Worm (Caenorhabditis elegans) whole organism, L3 larva: Measurements from ENCODE around the gene polh-1.

Experiments used
- R02D3.7 ChIP-seq: fragments of 150-350 bp; optimal IDR thresholded peaks from 2 replicates; lab custom pipeline; 2014; ENCODE audit warnings: missing biosample characterization, missing genetic modification characterization
- ZK546.5 ChIP-seq: sonication (generic microtip); optimal IDR thresholded peaks from 2 replicates; lab custom pipeline; 2017; ENCODE audit warnings: missing biosample characterization, missing genetic modification characterization
- aly-2 ChIP-seq: fragments of 150-350 bp; optimal IDR thresholded peaks from 2 replicates; lab custom pipeline; 2014; ENCODE audit warnings: missing biosample characterization, missing genetic modification characterization
- ama-1 ChIP-seq: fragments of 150-350 bp; optimal IDR thresholded peaks from 2 replicates; lab custom pipeline; 2018
- ceh-16 ChIP-seq: sonication (generic microtip); optimal IDR thresholded peaks from 2 replicates; lab custom pipeline; 2017; ENCODE audit warnings: missing biosample characterization, missing genetic modification characterization
- ceh-28 ChIP-seq: fragments of 150-350 bp; optimal IDR thresholded peaks from 2 replicates; lab custom pipeline; 2014; ENCODE audit warnings: missing biosample characterization, missing genetic modification reagents, missing genetic modification characterization
- ceh-82 ChIP-seq: fragments of 150-350 bp; optimal IDR thresholded peaks from 2 replicates; lab custom pipeline; 2014; ENCODE audit warnings: missing biosample characterization, missing genetic modification characterization
- ceh-9 ChIP-seq: sonication (generic microtip); optimal IDR thresholded peaks from 2 replicates; lab custom pipeline; 2018; ENCODE audit warnings: missing biosample characterization, missing genetic modification characterization
- daf-12 ChIP-seq: fragments of 150-350 bp; optimal IDR thresholded peaks from 2 replicates; lab custom pipeline; 2014; ENCODE audit warnings: missing biosample characterization, missing genetic modification reagents, missing genetic modification characterization
- egl-27 ChIP-seq: sonication (generic microtip); optimal IDR thresholded peaks from 4 replicates; lab custom pipeline; 2017; ENCODE audit warnings: missing biosample characterization, missing genetic modification reagents, missing genetic modification characterization
- elt-1 ChIP-seq: fragments of 150-350 bp; optimal IDR thresholded peaks from 2 replicates; lab custom pipeline; 2014; ENCODE audit warnings: missing biosample characterization, missing genetic modification characterization
- elt-2 ChIP-seq: sonication (generic microtip); optimal IDR thresholded peaks from 2 replicates; lab custom pipeline; 2016; ENCODE audit warnings: missing genetic modification reagents, mild to moderate bottlenecking, missing genetic modification characterization, missing compliant biosample characterization
- elt-3 ChIP-seq, 3 experiments: fragments of 150-350 bp in 1 of 3; sonication (generic microtip) in 2 of 3; optimal IDR thresholded peaks; 2 replicates in 2 of 3; 4 replicates in 1 of 3; lab custom pipeline; 2014 to 2017; ENCODE audit warnings: missing biosample characterization in 3 of 3, missing genetic modification characterization in 3 of 3
- eor-1 ChIP-seq, 2 experiments: fragments of 150-350 bp; optimal IDR thresholded peaks; 2 replicates each; lab custom pipeline; 2014 to 2018; ENCODE audit warnings: missing biosample characterization in 2 of 2, missing genetic modification characterization in 2 of 2
- fkh-10 ChIP-seq: sonication (generic microtip); optimal IDR thresholded peaks from 2 replicates; lab custom pipeline; 2017; ENCODE audit warnings: missing biosample characterization, missing genetic modification reagents, missing genetic modification characterization
- fkh-2 ChIP-seq: fragments of 150-350 bp; optimal IDR thresholded peaks from 2 replicates; lab custom pipeline; 2014; ENCODE audit warnings: missing biosample characterization, missing genetic modification reagents, missing genetic modification characterization
- fos-1 ChIP-seq: fragments of 150-350 bp; optimal IDR thresholded peaks from 2 replicates; lab custom pipeline; 2014; ENCODE audit warnings: missing biosample characterization, missing genetic modification characterization
- hmg-11 ChIP-seq: sonication (generic microtip); optimal IDR thresholded peaks from 2 replicates; lab custom pipeline; 2016; ENCODE audit warnings: missing genetic modification characterization, missing compliant biosample characterization
- jun-1 ChIP-seq: fragments of 150-350 bp; optimal IDR thresholded peaks from 2 replicates; lab custom pipeline; 2014; ENCODE audit warnings: missing biosample characterization, missing genetic modification reagents, missing genetic modification characterization
- lin-15B ChIP-seq: fragments of 150-350 bp; optimal IDR thresholded peaks from 2 replicates; lab custom pipeline; 2014; ENCODE audit warnings: missing biosample characterization, missing genetic modification characterization
- lin-39 ChIP-seq: fragments of 150-350 bp; optimal IDR thresholded peaks from 2 replicates; lab custom pipeline; 2018; ENCODE audit warnings: missing biosample characterization, missing genetic modification reagents, missing genetic modification characterization
- lsy-12 ChIP-seq: sonication (generic microtip); optimal IDR thresholded peaks from 2 replicates; lab custom pipeline; 2016; ENCODE audit warnings: mild to moderate bottlenecking, missing genetic modification characterization, missing compliant biosample characterization
- mdl-1 ChIP-seq: fragments of 150-350 bp; optimal IDR thresholded peaks from 2 replicates; lab custom pipeline; 2014; ENCODE audit warnings: missing biosample characterization, missing genetic modification characterization
- mml-1 ChIP-seq: fragments of 150-350 bp; sonication (generic microtip); optimal IDR thresholded peaks from 3 replicates; lab custom pipeline; 2014; ENCODE audit warnings: missing biosample characterization, missing genetic modification characterization
- nfya-1 ChIP-seq: sonication (generic microtip); optimal IDR thresholded peaks from 2 replicates; lab custom pipeline; 2017; ENCODE audit warnings: missing genetic modification characterization, mild to moderate bottlenecking, missing compliant biosample characterization, antibody characterized with exemption, moderate library complexity; ENCODE audit not compliant: insufficient read depth
- nhr-11 ChIP-seq: fragments of 150-350 bp; optimal IDR thresholded peaks from 2 replicates; lab custom pipeline; 2014; ENCODE audit warnings: missing biosample characterization, missing genetic modification characterization
- nhr-12 ChIP-seq: fragments of 150-350 bp; optimal IDR thresholded peaks from 2 replicates; lab custom pipeline; 2014; ENCODE audit warnings: missing biosample characterization, missing genetic modification characterization
- nhr-23 ChIP-seq: fragments of 150-350 bp; optimal IDR thresholded peaks from 2 replicates; lab custom pipeline; 2014; ENCODE audit warnings: missing biosample characterization, missing genetic modification reagents, missing genetic modification characterization
- nhr-237 ChIP-seq: fragments of 150-350 bp; optimal IDR thresholded peaks from 2 replicates; lab custom pipeline; 2014; ENCODE audit warnings: missing biosample characterization, missing genetic modification characterization
- nhr-25 ChIP-seq: sonication (generic microtip); optimal IDR thresholded peaks from 2 replicates; lab custom pipeline; 2017; ENCODE audit warnings: missing biosample characterization, missing genetic modification characterization
- nhr-43 ChIP-seq: sonication (generic microtip); optimal IDR thresholded peaks from 2 replicates; lab custom pipeline; 2016; ENCODE audit warnings: mild to moderate bottlenecking, missing genetic modification characterization, missing compliant biosample characterization; ENCODE audit not compliant: poor library complexity, severe bottlenecking
- nhr-67 ChIP-seq: fragments of 150-350 bp; optimal IDR thresholded peaks from 2 replicates; lab custom pipeline; 2014; ENCODE audit warnings: missing biosample characterization, missing genetic modification characterization
- nhr-77 ChIP-seq: fragments of 150-350 bp; optimal IDR thresholded peaks from 2 replicates; lab custom pipeline; 2014; ENCODE audit warnings: missing biosample characterization, missing genetic modification characterization
- pha-4 ChIP-seq: fragments of 150-350 bp; optimal IDR thresholded peaks from 2 replicates; lab custom pipeline; 2014; ENCODE audit warnings: missing biosample characterization, missing genetic modification reagents, missing genetic modification characterization
- pqm-1 ChIP-seq: fragments of 150-350 bp; optimal IDR thresholded peaks from 2 replicates; lab custom pipeline; 2017; ENCODE audit warnings: missing biosample characterization, missing genetic modification characterization, inconsistent platforms
- sea-2 ChIP-seq: fragments of 150-350 bp; sonication (generic microtip); optimal IDR thresholded peaks from 4 replicates; lab custom pipeline; 2014; ENCODE audit warnings: missing biosample characterization, missing genetic modification reagents, missing genetic modification characterization
- skn-1 ChIP-seq: fragments of 150-350 bp; optimal IDR thresholded peaks from 2 replicates; lab custom pipeline; 2014; ENCODE audit warnings: missing biosample characterization, missing genetic modification characterization
- snpc-4 ChIP-seq: fragments of 150-350 bp; optimal IDR thresholded peaks from 2 replicates; lab custom pipeline; 2014; ENCODE audit warnings: missing biosample characterization, missing genetic modification characterization
- tbx-2 ChIP-seq: sonication (generic microtip); optimal IDR thresholded peaks from 2 replicates; lab custom pipeline; 2016; ENCODE audit warnings: mild to moderate bottlenecking, missing genetic modification characterization, missing compliant biosample characterization
- unc-39 ChIP-seq: sonication (generic microtip); optimal IDR thresholded peaks from 4 replicates; lab custom pipeline; 2017; ENCODE audit warnings: missing biosample characterization, missing genetic modification characterization
- unc-62 ChIP-seq: fragments of 150-350 bp; sonication (generic microtip); optimal IDR thresholded peaks from 4 replicates; lab custom pipeline; 2014; ENCODE audit warnings: missing biosample characterization, missing genetic modification reagents, missing genetic modification characterization
- zag-1 ChIP-seq: fragments of 150-350 bp; optimal IDR thresholded peaks from 2 replicates; lab custom pipeline; 2014; ENCODE audit warnings: missing biosample characterization, missing genetic modification characterization
- ztf-11 ChIP-seq: fragments of 150-350 bp; optimal IDR thresholded peaks from 2 replicates; lab custom pipeline; 2014; ENCODE audit warnings: missing biosample characterization, missing genetic modification characterization
- ztf-4 ChIP-seq: fragments of 150-350 bp; optimal IDR thresholded peaks from 2 replicates; lab custom pipeline; 2014; ENCODE audit warnings: missing biosample characterization, missing genetic modification characterization

polh-1 gene

DNA sequence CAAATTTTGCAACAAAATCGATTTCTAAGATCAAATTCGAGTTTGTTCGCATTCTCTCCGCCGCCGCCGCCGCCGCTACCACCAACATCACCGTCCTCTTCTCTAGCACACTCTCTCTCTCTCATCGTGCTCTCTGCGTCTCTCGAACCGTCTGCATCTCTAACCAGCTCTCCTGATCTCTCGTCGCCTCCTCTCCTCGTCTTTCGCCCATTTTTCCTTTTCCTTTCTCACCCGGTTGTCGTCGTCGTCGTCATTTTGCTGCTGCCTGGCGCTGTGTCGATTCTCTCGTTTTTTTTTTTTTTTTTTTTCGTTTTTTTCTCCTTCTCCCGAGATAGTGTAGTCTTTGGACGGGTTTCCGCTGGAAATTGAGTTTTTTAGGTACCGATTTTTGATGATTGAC, 23.6 kb downstream of the polh-1 start:
- peak; percentile 51 for TF ChIP-seq lin-15B (tag; lab: Kevin White, UChicago)
- peak; percentile 65 for TF ChIP-seq tbx-2
- TF ChIP-seq nhr-25 (tag; lab: Kevin White, UChicago): peak; percentile 99
- peak; percentile 85 for TF ChIP-seq ceh-28 (tag; lab: Kevin White, UChicago)
- no peak for TF ChIP-seq sea-2 (GFP tag; lab: Kevin White, UChicago)
- TF ChIP-seq ceh-9 (tag; lab: Kevin White, UChicago): no peak
- peak; percentile 40 for TF ChIP-seq ama-1
- TF ChIP-seq lin-39 (tag; lab: Kevin White, UChicago): peak; percentile 97
- TF ChIP-seq fos-1 (tag; lab: Kevin White, UChicago): peak; percentile 32
- TF ChIP-seq mdl-1 (tag; lab: Kevin White, UChicago): peak; percentile 72
- TF ChIP-seq skn-1 (tag; lab: Kevin White, UChicago): peak; percentile 70
- no peak for TF ChIP-seq aly-2 (tag; lab: Kevin White, UChicago)
- TF ChIP-seq pha-4 (tag; lab: Kevin White, UChicago): peak; percentile 97
- peak; percentile 97 for TF ChIP-seq nhr-43 (tag; lab: Kevin White, UChicago)
- no peak for TF ChIP-seq zag-1 (tag; lab: Kevin White, UChicago)
- TF ChIP-seq ceh-16 (tag; lab: Kevin White, UChicago): no peak
- no peak for TF ChIP-seq nhr-237 (tag; lab: Kevin White, UChicago)
- no peak for TF ChIP-seq eor-1 (tag; optimal IDR thresholded peaks at IDR 0.05; lab: Kevin White, UChicago)
- TF ChIP-seq snpc-4 (tag; lab: Kevin White, UChicago): peak; percentile 46
- peak; percentile 92 for TF ChIP-seq egl-27 (tag; lab: Kevin White, UChicago)
- TF ChIP-seq nhr-11: peak; percentile 60
- TF ChIP-seq unc-62 (GFP tag; lab: Kevin White, UChicago): peak; percentile 83
- TF ChIP-seq ceh-82: peak; percentile 70
- peak; percentile 79 for TF ChIP-seq lsy-12 (tag; lab: Kevin White, UChicago)
- TF ChIP-seq R02D3.7: peak; percentile 73
- peak; percentile 7 for TF ChIP-seq ztf-4 (tag; lab: Kevin White, UChicago)
- TF ChIP-seq jun-1 (tag; lab: Kevin White, UChicago): peak; percentile 90
- no peak for TF ChIP-seq ztf-11 (tag; lab: Kevin White, UChicago)
- peak; percentile 1 for TF ChIP-seq nhr-77 (tag; lab: Kevin White, UChicago)
- peak; percentile 97 for TF ChIP-seq nfya-1
- peak; percentile 86 for TF ChIP-seq elt-1
- TF ChIP-seq fkh-10 (GFP tag; lab: Kevin White, UChicago): peak; percentile 82
- TF ChIP-seq mml-1 (tag; lab: Kevin White, UChicago): no peak
- peak; percentile 42 for TF ChIP-seq hmg-11 (tag; lab: Kevin White, UChicago)
- no peak for TF ChIP-seq daf-12 (tag; lab: Kevin White, UChicago)
- peak; percentile 74 for TF ChIP-seq pqm-1 (tag; lab: Kevin White, UChicago)
- TF ChIP-seq nhr-67 (tag; lab: Kevin White, UChicago): no peak
- TF ChIP-seq nhr-12 (tag; lab: Kevin White, UChicago): no peak
- TF ChIP-seq nhr-23: peak; percentile 97
- peak; percentile 76 for TF ChIP-seq elt-2 (tag; lab: Kevin White, UChicago)

DNA sequence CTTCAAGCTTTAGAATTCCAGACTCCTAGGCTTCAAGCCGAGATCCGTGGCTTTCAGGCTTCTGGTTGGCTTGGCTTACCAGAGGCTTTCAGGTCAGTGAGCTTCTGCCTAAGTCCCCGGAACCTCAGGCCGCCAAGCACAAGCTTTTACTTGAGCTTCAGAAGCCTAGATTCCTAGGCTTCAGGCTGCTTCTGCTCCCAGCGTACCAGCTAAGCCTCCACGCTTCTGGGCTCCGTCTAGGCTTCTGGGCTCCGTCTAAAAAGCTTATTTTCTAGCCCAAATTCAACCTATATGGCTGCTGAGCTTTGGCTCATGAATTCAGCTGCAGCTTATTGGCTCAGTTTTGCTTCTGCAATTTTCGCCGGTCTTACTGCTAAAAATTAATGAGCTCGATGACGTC, 24.3 kb downstream of the polh-1 start:
- TF ChIP-seq elt-1 (no peak), pqm-1 (tag; lab: Kevin White, UChicago) (no peak), daf-12 (tag; lab: Kevin White, UChicago) (no peak), pha-4 (tag; lab: Kevin White, UChicago) (no peak)

DNA sequence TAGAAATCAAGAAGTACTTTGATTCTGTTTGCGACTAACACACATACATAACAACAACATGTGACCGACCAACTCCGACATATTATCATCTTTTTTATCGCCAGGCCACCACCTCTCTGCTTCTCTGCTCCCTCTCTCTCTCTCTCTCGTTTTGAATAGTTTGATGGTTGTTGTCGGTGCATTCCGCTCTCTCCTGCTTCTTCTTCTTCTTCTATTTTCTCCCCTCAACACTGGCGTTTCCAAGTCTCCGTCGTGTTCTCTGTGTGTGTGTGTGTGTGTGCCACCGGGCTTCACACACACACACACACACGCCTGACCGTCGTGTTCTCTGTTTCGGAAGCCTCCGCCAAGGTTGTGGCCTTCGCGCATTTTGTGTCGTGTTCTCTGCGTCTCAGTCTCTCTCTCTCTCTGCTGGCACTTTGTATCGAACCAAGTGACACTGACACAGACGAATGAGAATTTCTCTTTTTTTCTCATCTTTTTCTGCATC, 25.0 kb downstream of the polh-1 start:
- TF ChIP-seq nhr-77 (tag; lab: Kevin White, UChicago) (peak; percentile 80), mml-1 (tag; lab: Kevin White, UChicago) (no peak), lsy-12 (tag; lab: Kevin White, UChicago) (peak; percentile 93), sea-2 (GFP tag; lab: Kevin White, UChicago) (peak; percentile 53), ZK546.5 (tag; lab: Kevin White, UChicago) (no peak), lin-39 (tag; lab: Kevin White, UChicago) (peak; percentile 94), mdl-1 (tag; lab: Kevin White, UChicago) (peak; percentile 93), zag-1 (tag; lab: Kevin White, UChicago) (peak; percentile 89), ztf-11 (tag; lab: Kevin White, UChicago) (no peak), ceh-28 (tag; lab: Kevin White, UChicago) (peak; percentile 92), egl-27 (tag; lab: Kevin White, UChicago) (peak; percentile 98), ama-1 (peak; percentile 56), aly-2 (tag; lab: Kevin White, UChicago) (peak; percentile 59), elt-1 (peak; percentile 89), nhr-23 (peak; percentile 99), snpc-4 (tag; lab: Kevin White, UChicago) (peak; percentile 59), fkh-2 (tag; lab: Kevin White, UChicago) (peak; percentile 3), nhr-11 (peak; percentile 94), nhr-12 (tag; lab: Kevin White, UChicago) (no peak), pha-4 (tag; lab: Kevin White, UChicago) (peak; percentile 99), elt-2 (tag; lab: Kevin White, UChicago) (peak; percentile 97), ztf-4 (tag; lab: Kevin White, UChicago) (peak; percentile 61), nhr-67 (tag; lab: Kevin White, UChicago) (no peak), elt-3 (tag; optimal IDR thresholded peaks at IDR 0.05; lab: Kevin White, UChicago) (peak; percentile 29 to 87 (median 60)), ceh-9 (tag; lab: Kevin White, UChicago) (no peak), skn-1 (tag; lab: Kevin White, UChicago) (peak; percentile 96), pqm-1 (tag; lab: Kevin White, UChicago) (peak; percentile 97), jun-1 (tag; lab: Kevin White, UChicago) (peak; percentile 98), nhr-43 (tag; lab: Kevin White, UChicago) (peak; percentile 99), ceh-82 (peak; percentile 92), unc-39 (tag; lab: Kevin White, UChicago) (peak; percentile 70), ceh-16 (tag; lab: Kevin White, UChicago) (no peak), unc-62 (GFP tag; lab: Kevin White, UChicago) (peak; percentile 99)
